Fruit fly (Drosophila melanogaster) whole organism, embryonic: Measurements from ENCODE around the gene ca.

Experiments
- ATbp ChIP-seq: fragments of 200-800 bp; sonication (Bioruptor generic); optimal IDR thresholded peaks from 2 replicates; lab custom pipeline; 2017; ENCODE audit warnings: missing biosample characterization, mild to moderate bottlenecking, missing genetic modification characterization, missing genetic modification reagents
- Blimp-1 ChIP-seq: fragments of 200-800 bp; sonication (Bioruptor generic); optimal IDR thresholded peaks from 3 replicates; lab custom pipeline; 2018; ENCODE audit warnings: missing biosample characterization, missing genetic modification characterization, mild to moderate bottlenecking, moderate library complexity, missing genetic modification reagents
- CG10979 ChIP-seq: fragments of 200-800 bp; sonication (Bioruptor generic); optimal IDR thresholded peaks from 2 replicates; lab custom pipeline; 2018; ENCODE audit warnings: missing biosample characterization, mild to moderate bottlenecking, missing genetic modification characterization, moderate library complexity
- CG11696 ChIP-seq: fragments of 200-800 bp; sonication (Bioruptor generic); IDR thresholded peaks from 2 replicates; pipeline ENCODE4 v1.3.6; 2022; ENCODE audit warnings: missing biosample characterization, missing genetic modification characterization
- CG11723 ChIP-seq: fragments of 200-800 bp; sonication (Bioruptor generic); optimal IDR thresholded peaks from 2 replicates; lab custom pipeline; 2017; ENCODE audit warnings: missing biosample characterization, mild to moderate bottlenecking, missing genetic modification characterization
- CG12071 ChIP-seq: fragments of 200-800 bp; sonication (Bioruptor generic); optimal IDR thresholded peaks from 3 replicates; lab custom pipeline; 2018; ENCODE audit warnings: missing biosample characterization, mild to moderate bottlenecking, missing genetic modification characterization
- CG12299 ChIP-seq: fragments of 200-800 bp; sonication (Bioruptor generic); optimal IDR thresholded peaks from 2 replicates; lab custom pipeline; 2018; ENCODE audit warnings: missing biosample characterization, mild to moderate bottlenecking, missing genetic modification characterization
- CG13424 ChIP-seq: fragments of 200-800 bp; sonication (Bioruptor generic); optimal IDR thresholded peaks from 2 replicates; lab custom pipeline; 2019; ENCODE audit warnings: missing biosample characterization, mild to moderate bottlenecking, missing genetic modification characterization, moderate library complexity
- CG13624 ChIP-seq: fragments of 200-800 bp; sonication (Bioruptor generic); optimal IDR thresholded peaks from 2 replicates; lab custom pipeline; 2016; ENCODE audit warnings: missing biosample characterization, missing genetic modification characterization
- CG14014 ChIP-seq: fragments of 200-800 bp; sonication (Bioruptor generic); IDR thresholded peaks from 2 replicates; pipeline ENCODE4 v1.3.6; 2022; ENCODE audit warnings: missing biosample characterization, missing genetic modification characterization
- CG14860 ChIP-seq: fragments of 200-800 bp; sonication (Bioruptor generic); IDR thresholded peaks from 3 replicates; pipeline ENCODE4 v1.3.6; 2022; ENCODE audit warnings: missing biosample characterization, missing genetic modification characterization; ENCODE audit not compliant: partially characterized antibody
- CG15011 ChIP-seq: fragments of 200-800 bp; sonication (Bioruptor generic); optimal IDR thresholded peaks from 3 replicates; lab custom pipeline; 2018; ENCODE audit warnings: missing biosample characterization, mild to moderate bottlenecking, missing genetic modification characterization
- CG15479 ChIP-seq: fragments of 200-800 bp; sonication (Bioruptor generic); optimal IDR thresholded peaks from 3 replicates; lab custom pipeline; 2019; ENCODE audit warnings: missing biosample characterization, mild to moderate bottlenecking, missing genetic modification characterization, moderate library complexity
- CG17186 ChIP-seq: fragments of 200-800 bp; sonication (Bioruptor generic); optimal IDR thresholded peaks from 3 replicates; lab custom pipeline; 2017; ENCODE audit warnings: missing biosample characterization, missing genetic modification reagents, missing genetic modification characterization
- CG18262 ChIP-seq: fragments of 200-800 bp; optimal IDR thresholded peaks from 3 replicates; lab custom pipeline; 2019; ENCODE audit warnings: missing biosample characterization, mild to moderate bottlenecking, missing genetic modification characterization, moderate library complexity
- CG18764 ChIP-seq: fragments of 200-800 bp; sonication (Bioruptor generic); optimal IDR thresholded peaks from 3 replicates; lab custom pipeline; 2016; ENCODE audit warnings: missing biosample characterization, missing genetic modification characterization
- CG2875 ChIP-seq: fragments of 200-800 bp; sonication (Bioruptor generic); optimal IDR thresholded peaks from 2 replicates; lab custom pipeline; 2017; ENCODE audit warnings: missing biosample characterization, mild to moderate bottlenecking, missing genetic modification characterization, missing genetic modification reagents
- CG3407 ChIP-seq: fragments of 200-800 bp; sonication (Bioruptor generic); optimal IDR thresholded peaks from 2 replicates; lab custom pipeline; 2018; ENCODE audit warnings: missing biosample characterization, mild to moderate bottlenecking, missing genetic modification characterization
- CG4424 ChIP-seq: fragments of 200-800 bp; sonication (Bioruptor generic); optimal IDR thresholded peaks from 3 replicates; lab custom pipeline; 2016; ENCODE audit warnings: missing biosample characterization, missing genetic modification characterization
- CG4820 ChIP-seq: fragments of 200-800 bp; sonication (Bioruptor generic); optimal IDR thresholded peaks from 3 replicates; lab custom pipeline; 2016; ENCODE audit warnings: missing biosample characterization, missing genetic modification characterization
- CG5180 ChIP-seq: fragments of 200-800 bp; sonication (Bioruptor generic); optimal IDR thresholded peaks from 3 replicates; lab custom pipeline; 2017; ENCODE audit warnings: missing biosample characterization, missing genetic modification characterization, mild to moderate bottlenecking, moderate library complexity, missing genetic modification reagents
- CG6765 ChIP-seq: fragments of 200-800 bp; sonication (Bioruptor generic); optimal IDR thresholded peaks from 3 replicates; lab custom pipeline; 2017; ENCODE audit warnings: missing biosample characterization, mild to moderate bottlenecking, missing genetic modification characterization
- CG6813 ChIP-seq: fragments of 200-800 bp; sonication (Bioruptor generic); optimal IDR thresholded peaks from 2 replicates; lab custom pipeline; 2017; ENCODE audit warnings: missing biosample characterization, missing genetic modification characterization, mild to moderate bottlenecking, moderate library complexity, missing genetic modification reagents
- CG6854 ChIP-seq: fragments of 200-800 bp; sonication (Bioruptor generic); optimal IDR thresholded peaks from 3 replicates; lab custom pipeline; 2017; ENCODE audit warnings: missing biosample characterization, mild to moderate bottlenecking, missing genetic modification characterization
- CG7928 ChIP-seq: fragments of 200-800 bp; sonication (Bioruptor generic); optimal IDR thresholded peaks from 2 replicates; lab custom pipeline; 2017; ENCODE audit warnings: missing biosample characterization, mild to moderate bottlenecking, missing genetic modification characterization
- CG9727 ChIP-seq: fragments of 200-800 bp; sonication (Bioruptor generic); optimal IDR thresholded peaks from 3 replicates; lab custom pipeline; 2017; ENCODE audit warnings: missing biosample characterization, mild to moderate bottlenecking, missing genetic modification characterization
- CG9932 ChIP-seq: fragments of 200-800 bp; sonication (Bioruptor generic); IDR thresholded peaks from 2 replicates; pipeline ENCODE4 v1.3.6; 2022; ENCODE audit warnings: missing biosample characterization, missing genetic modification characterization
- CTCF ChIP-seq: fragments of 200-800 bp; sonication (Bioruptor generic); optimal IDR thresholded peaks from 2 replicates; lab custom pipeline; 2017; ENCODE audit warnings: missing biosample characterization, mild to moderate bottlenecking, missing genetic modification characterization, moderate library complexity
- D19A ChIP-seq: fragments of 200-800 bp; optimal IDR thresholded peaks from 3 replicates; lab custom pipeline; 2019; ENCODE audit warnings: missing biosample characterization, mild to moderate bottlenecking, missing genetic modification characterization, moderate library complexity
- Hr39 ChIP-seq: fragments of >200 bp; optimal IDR thresholded peaks from 2 replicates; lab custom pipeline; 2017
- Kr ChIP-seq: fragments of 200-800 bp; sonication (Bioruptor generic); optimal IDR thresholded peaks from 2 replicates; lab custom pipeline; 2017; ENCODE audit warnings: missing biosample characterization, mild to moderate bottlenecking, missing genetic modification characterization
- MTF-1 ChIP-seq: fragments of 200-800 bp; sonication (Bioruptor generic); optimal IDR thresholded peaks from 2 replicates; lab custom pipeline; 2018; ENCODE audit warnings: missing biosample characterization, mild to moderate bottlenecking, missing genetic modification characterization, borderline replicate concordance
- Med ChIP-seq: fragments of 200-800 bp; sonication (Bioruptor generic); peaks from one replicate; lab custom pipeline; 2016; ENCODE audit warnings: missing biosample characterization, missing genetic modification characterization, mild to moderate bottlenecking, inconsistent platforms, moderate library complexity
- Meics ChIP-seq: fragments of 200-800 bp; sonication (Bioruptor generic); optimal IDR thresholded peaks from 2 replicates; lab custom pipeline; 2017; ENCODE audit warnings: missing biosample characterization, mild to moderate bottlenecking, missing genetic modification characterization
- NFAT ChIP-seq: fragments of 200-800 bp; sonication (Bioruptor generic); IDR thresholded peaks from 2 replicates; pipeline ENCODE4 v1.3.6; 2022; ENCODE audit warnings: missing biosample characterization, missing genetic modification characterization
- NfI ChIP-seq: fragments of 200-800 bp; sonication (Bioruptor generic); optimal IDR thresholded peaks from 3 replicates; lab custom pipeline; 2018; ENCODE audit warnings: missing biosample characterization, mild to moderate bottlenecking, missing genetic modification characterization, moderate library complexity
- Sry-β ChIP-seq: fragments of 200-800 bp; sonication (Bioruptor generic); optimal IDR thresholded peaks from 2 replicates; lab custom pipeline; 2018; ENCODE audit warnings: missing biosample characterization, mild to moderate bottlenecking, missing genetic modification characterization, moderate library complexity
- Taf1 ChIP-seq: fragments of 200-800 bp; sonication (Bioruptor generic); IDR thresholded peaks from 2 replicates; pipeline ENCODE4 v1.3.6; 2022; ENCODE audit warnings: missing biosample characterization, missing genetic modification characterization
- bcd ChIP-seq: fragments of 200-800 bp; sonication (Bioruptor generic); optimal IDR thresholded peaks from 2 replicates; lab custom pipeline; 2017; ENCODE audit warnings: missing biosample characterization, mild to moderate bottlenecking, missing genetic modification characterization
- bigmax ChIP-seq: fragments of 200-800 bp; sonication (Bioruptor generic); optimal IDR thresholded peaks from 2 replicates; lab custom pipeline; 2018; ENCODE audit warnings: missing biosample characterization, mild to moderate bottlenecking, missing genetic modification characterization
- fd64A ChIP-seq: fragments of 200-800 bp; sonication (Bioruptor generic); optimal IDR thresholded peaks from 3 replicates; lab custom pipeline; 2018; ENCODE audit warnings: missing biosample characterization, mild to moderate bottlenecking, missing genetic modification characterization
- ftz-f1 ChIP-seq: fragments of 200-800 bp; sonication (Bioruptor generic); optimal IDR thresholded peaks from 2 replicates; lab custom pipeline; 2016; ENCODE audit warnings: missing biosample characterization, missing genetic modification characterization
- gcm ChIP-seq: fragments of 200-800 bp; sonication (Bioruptor generic); optimal IDR thresholded peaks from 2 replicates; lab custom pipeline; 2019; ENCODE audit warnings: missing biosample characterization, mild to moderate bottlenecking, missing genetic modification characterization, moderate library complexity
- hkb ChIP-seq, 2 experiments: fragments of 200-800 bp in 1 of 2; fragments of >200 bp in 1 of 2; sonication (Bioruptor generic) in 1 of 2; IDR thresholded peaks in 1 of 2; optimal IDR thresholded peaks in 1 of 2; 2 replicates each; pipeline versions ENCODE4 v1.3.6 to Lab custom; 2017 to 2022; ENCODE audit warnings: missing biosample characterization in 1 of 2, missing genetic modification characterization in 1 of 2
- ind ChIP-seq: fragments of 200-800 bp; sonication (Bioruptor generic); optimal IDR thresholded peaks from 3 replicates; lab custom pipeline; 2016; ENCODE audit warnings: missing biosample characterization, missing genetic modification characterization
- lmd ChIP-seq: fragments of 200-800 bp; sonication (Bioruptor generic); IDR thresholded peaks from 2 replicates; pipeline ENCODE4 v1.3.6; 2022; ENCODE audit warnings: missing biosample characterization, missing genetic modification characterization
- luna ChIP-seq: fragments of 200-800 bp; sonication (Bioruptor generic); optimal IDR thresholded peaks from 2 replicates; lab custom pipeline; 2016; ENCODE audit warnings: missing biosample characterization, missing genetic modification characterization
- pros ChIP-seq: fragments of 200-800 bp; sonication (Bioruptor generic); optimal IDR thresholded peaks from 3 replicates; lab custom pipeline; 2019; ENCODE audit warnings: missing biosample characterization, mild to moderate bottlenecking, missing genetic modification characterization, moderate library complexity
- toy ChIP-seq: fragments of 200-800 bp; sonication (Bioruptor generic); IDR thresholded peaks from 2 replicates; pipeline ENCODE4 v1.3.6; 2022; ENCODE audit warnings: missing biosample characterization, missing genetic modification characterization
- zen ChIP-seq: fragments of 200-800 bp; sonication (Bioruptor generic); optimal IDR thresholded peaks from 3 replicates; lab custom pipeline; 2018; ENCODE audit warnings: missing biosample characterization, mild to moderate bottlenecking, missing genetic modification characterization, moderate library complexity
- zf30C ChIP-seq: fragments of 200-800 bp; sonication (Bioruptor generic); optimal IDR thresholded peaks from 3 replicates; lab custom pipeline; 2018; ENCODE audit warnings: missing biosample characterization, mild to moderate bottlenecking, missing genetic modification characterization

ca gene

DNA sequence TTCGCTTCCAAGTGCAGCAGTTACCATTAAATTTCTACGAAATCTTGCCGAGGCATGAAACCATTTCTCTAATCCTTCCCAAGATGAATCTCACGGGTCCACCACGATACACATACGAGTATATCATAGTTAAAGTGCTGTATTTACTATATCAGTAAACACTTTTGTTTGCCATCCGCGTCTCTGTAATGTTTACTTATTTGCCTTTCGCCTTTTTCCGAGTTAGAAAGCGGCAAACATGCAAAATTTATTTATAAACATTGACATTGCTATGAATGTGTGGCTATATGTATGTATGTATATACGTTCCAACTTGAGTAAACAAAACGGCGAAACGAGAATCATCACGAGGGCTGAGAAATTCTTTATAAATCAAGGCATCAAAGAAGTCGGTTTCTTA lies 24.3 kb downstream of the ca start (continued):
- TF ChIP-seq ftz-f1 (GFP tag; lab: Kevin White, UChicago) (no peak), CG11723 (GFP tag; lab: Kevin White, UChicago) (peak; percentile 58), CG15479 (GFP tag; lab: Kevin White, UChicago) (peak; percentile 55), CG12071 (GFP tag; lab: Kevin White, UChicago) (peak; percentile 62), Taf1 (GFP tag; lab: Robert Waterston, UW) (no peak), MTF-1 (peak; percentile 85), bcd (peak; percentile 9), Blimp-1 (peak; percentile 71), NfI (GFP tag; lab: Kevin White, UChicago) (no peak), CG18262 (peak; percentile 66), D19A (tag; lab: Kevin White, UChicago) (peak; percentile 46), bigmax (GFP tag; lab: Kevin White, UChicago) (peak; percentile 31), CG6854 (GFP tag; lab: Kevin White, UChicago) (peak; percentile 2), pros (GFP tag; lab: Kevin White, UChicago) (no peak), CG11696 (GFP tag; lab: Robert Waterston, UW) (no peak), Meics (GFP tag; lab: Kevin White, UChicago) (peak; percentile 19), CG5180 (GFP tag; lab: Kevin White, UChicago) (peak; percentile 39), CG14860 (GFP tag; lab: Robert Waterston, UW) (no peak), CG15011 (GFP tag; lab: Kevin White, UChicago) (peak; percentile 40), zen (tag; lab: Kevin White, UChicago) (peak; percentile 81), ATbp (GFP tag; lab: Kevin White, UChicago) (peak; percentile 62), CG3407 (GFP tag; lab: Kevin White, UChicago) (peak; percentile 17), CG6765 (peak; percentile 1), Med (peak; percentile 73), lmd (GFP tag; lab: Robert Waterston, UW) (no peak), luna (GFP tag; lab: Kevin White, UChicago) (no peak), zf30C (GFP tag; lab: Kevin White, UChicago) (no peak), toy (GFP tag; lab: Robert Waterston, UW) (no peak), hkb (optimal IDR thresholded peaks at IDR 0.05; lab: Kevin White, UChicago) (no peak), hkb (GFP tag; IDR thresholded peaks at IDR 0.05; lab: Robert Waterston, UW) (0 out of 2 replicates have a peak, but pooled peaks have one; percentile 16), CG13624 (GFP tag; lab: Kevin White, UChicago) (no peak), CG4424 (GFP tag; lab: Kevin White, UChicago) (peak; percentile 15), CG14014 (GFP tag; lab: Robert Waterston, UW) (no peak), CG17186 (GFP tag; lab: Kevin White, UChicago) (peak; percentile 29), CG2875 (no peak), CG9932 (GFP tag; lab: Robert Waterston, UW) (no peak), fd64A (GFP tag; lab: Kevin White, UChicago) (peak; percentile 87), Sry-β (GFP tag; lab: Kevin White, UChicago) (peak; percentile 54), CTCF (GFP tag; lab: Kevin White, UChicago) (no peak), CG12299 (tag; lab: Kevin White, UChicago) (peak; percentile 14), CG13424 (tag; lab: Kevin White, UChicago) (no peak), CG18764 (peak; percentile 3), gcm (GFP tag; lab: Kevin White, UChicago) (peak; percentile 13), NFAT (no peak), CG9727 (GFP tag; lab: Kevin White, UChicago) (peak; percentile 79), CG6813 (GFP tag; lab: Kevin White, UChicago) (peak; percentile 90), CG7928 (GFP tag; lab: Kevin White, UChicago) (no peak), CG10979 (tag; lab: Kevin White, UChicago) (peak; percentile 54), Hr39 (lab: Kevin White, UChicago) (no peak), Kr (GFP tag; lab: Kevin White, UChicago) (peak; percentile 88), ind (GFP tag; lab: Kevin White, UChicago) (no peak), CG4820 (GFP tag; lab: Kevin White, UChicago) (no peak)
